Fruit fly (Drosophila melanogaster): ENCODE results near the gene Cul3.

- TF ChIP-seq psq (GFP tag; optimal IDR thresholded peaks at IDR 0.05) = no peak
- TF ChIP-seq h (GFP tag; optimal IDR thresholded peaks at IDR 0.05) = peak; percentile 1
- TF ChIP-seq jim (GFP tag; optimal IDR thresholded peaks at IDR 0.05) = no peak
- no peak for TF ChIP-seq brk (GFP tag; optimal IDR thresholded peaks at IDR 0.05)
- TF ChIP-seq Dif (GFP tag; optimal IDR thresholded peaks at IDR 0.05; ENCODE audit: partially characterized antibody) = no peak
- TF ChIP-seq HLH106 (tag; optimal IDR thresholded peaks at IDR 0.05) = peak; percentile 6
Measured at dm6 chr2L:15248163-15249005, 23.4 kb downstream of the Cul3 start, which contains the start of gene dao.

Data from whole organism, wandering third instar larva.